Worm (Caenorhabditis elegans): Measurements from ENCODE around the gene idpc-6.

- no peak for TF ChIP-seq sea-1 (GFP tag; conservative IDR thresholded peaks at IDR 0.05)
- no peak for TF ChIP-seq flt-1 (GFP tag; IDR thresholded peaks at IDR 0.05)
- TF ChIP-seq scrt-1 (GFP tag; IDR thresholded peaks at IDR 0.05), result no peak
- no peak for TF ChIP-seq hmbx-1 (tag; optimal IDR thresholded peaks at IDR 0.05)
- no peak for TF ChIP-seq aly-1 (tag; optimal IDR thresholded peaks at IDR 0.05)
Measured at ce11 chrV:9666394-9666793, 46.4 kb downstream of the idpc-6 start, which contains the start of gene ZK287.1.

Data from whole organism, early embryonic.